Worm (Caenorhabditis elegans) whole organism, L1 larva: ENCODE data around the gene srbc-33.

ENCODE experiments used
- C04F5.9 ChIP-seq: sonication (generic microtip); optimal IDR thresholded peaks from 2 replicates; lab custom pipeline; 2016; ENCODE audit warnings: missing genetic modification characterization, missing compliant biosample characterization
- aly-2 ChIP-seq: fragments of 150-350 bp; optimal IDR thresholded peaks from 2 replicates; lab custom pipeline; 2014; ENCODE audit warnings: missing biosample characterization, missing genetic modification characterization
- blmp-1 ChIP-seq: fragments of 150-350 bp; optimal IDR thresholded peaks from 2 replicates; lab custom pipeline; 2014; ENCODE audit warnings: missing biosample characterization, missing genetic modification characterization
- ceh-88 ChIP-seq: fragments of 200-800 bp; sonication (Bioruptor generic); IDR thresholded peaks from 2 replicates; pipeline ENCODE4 v1.3.6; 2022; ENCODE audit warnings: missing genetic modification characterization, missing compliant biosample characterization
- ceh-90 ChIP-seq: sonication (generic microtip); optimal IDR thresholded peaks from 2 replicates; lab custom pipeline; 2016; ENCODE audit warnings: missing genetic modification characterization, missing compliant biosample characterization
- ces-1 ChIP-seq: fragments of 150-350 bp; optimal IDR thresholded peaks from 2 replicates; lab custom pipeline; 2014; ENCODE audit warnings: missing biosample characterization, missing genetic modification reagents, missing genetic modification characterization
- dpl-1 ChIP-seq, 3 experiments: fragments of 150-350 bp in 2 of 3; sonication (generic microtip) in 1 of 3; optimal IDR thresholded peaks; 2 replicates each; lab custom pipeline; 2014 to 2017; ENCODE audit warnings: missing biosample characterization in 3 of 3, missing genetic modification characterization in 3 of 3, missing genetic modification reagents in 3 of 3
- dsc-1 ChIP-seq: sonication (generic microtip); optimal IDR thresholded peaks from 2 replicates; lab custom pipeline; 2016; ENCODE audit warnings: mild to moderate bottlenecking, missing genetic modification characterization, missing compliant biosample characterization
- efl-1 ChIP-seq, 4 experiments: fragments of 150-350 bp; optimal IDR thresholded peaks in 3 of 4; peaks in 1 of 4; 1 replicate in 1 of 4; 2 replicates in 3 of 4; lab custom pipeline; 2014; ENCODE audit warnings: missing biosample characterization in 2 of 4, missing genetic modification characterization in 2 of 4, missing genetic modification reagents in 2 of 4
- egl-27 ChIP-seq, 2 experiments: fragments of 150-350 bp in 1 of 2; sonication (generic microtip); optimal IDR thresholded peaks; 3 replicates each; lab custom pipeline; 2017 to 2018; ENCODE audit warnings: missing biosample characterization in 2 of 2, missing genetic modification characterization in 2 of 2, missing genetic modification reagents in 2 of 2
- elt-2 ChIP-seq: sonication (generic microtip); optimal IDR thresholded peaks from 2 replicates; lab custom pipeline; 2016; ENCODE audit warnings: missing genetic modification characterization, mild to moderate bottlenecking, inconsistent platforms, missing compliant biosample characterization, missing genetic modification reagents
- elt-3 ChIP-seq, 6 experiments: fragments of 150-350 bp in 1 of 6; sonication (generic microtip); optimal IDR thresholded peaks; 2 replicates each; lab custom pipeline; 2017 to 2018; ENCODE audit warnings: missing biosample characterization in 6 of 6, missing genetic modification characterization in 6 of 6, inconsistent platforms in 1 of 6
- fos-1 ChIP-seq: fragments of 150-350 bp; optimal IDR thresholded peaks from 2 replicates; lab custom pipeline; 2014; ENCODE audit warnings: missing biosample characterization, missing genetic modification characterization
- grh-1 ChIP-seq: fragments of 200-800 bp; sonication (Bioruptor generic); IDR thresholded peaks from 2 replicates; pipeline ENCODE4 v1.3.6; 2022; ENCODE audit warnings: missing genetic modification reagents, missing genetic modification characterization, missing compliant biosample characterization
- hlh-17 ChIP-seq: fragments of 200-800 bp; sonication (Bioruptor generic); optimal IDR thresholded peaks from 2 replicates; lab custom pipeline; 2018; ENCODE audit warnings: missing genetic modification characterization, mild to moderate bottlenecking, missing compliant biosample characterization, moderate library complexity, borderline replicate concordance
- hlh-4 ChIP-seq: sonication (generic microtip); optimal IDR thresholded peaks from 2 replicates; lab custom pipeline; 2016; ENCODE audit warnings: mild to moderate bottlenecking, missing genetic modification characterization, missing compliant biosample characterization
- lin-13 ChIP-seq: fragments of 150-350 bp; optimal IDR thresholded peaks from 2 replicates; lab custom pipeline; 2014; ENCODE audit warnings: missing biosample characterization, missing genetic modification reagents, missing genetic modification characterization
- lin-35 ChIP-seq, 2 experiments: fragments of 150-350 bp; optimal IDR thresholded peaks; 2 replicates each; lab custom pipeline; 2014; ENCODE audit warnings: missing biosample characterization in 2 of 2, missing genetic modification characterization in 2 of 2, missing genetic modification reagents in 2 of 2
- lsy-2 ChIP-seq, 2 experiments: fragments of 150-350 bp; optimal IDR thresholded peaks; 2 replicates each; lab custom pipeline; 2014; ENCODE audit warnings: missing biosample characterization in 2 of 2, missing genetic modification characterization in 2 of 2
- mab-9 ChIP-seq: fragments of 200-800 bp; sonication (Bioruptor generic); IDR thresholded peaks from 2 replicates; pipeline ENCODE4 v1.3.6; 2022; ENCODE audit warnings: missing genetic modification reagents, missing genetic modification characterization, missing compliant biosample characterization
- mep-1 ChIP-seq: fragments of 150-350 bp; optimal IDR thresholded peaks from 2 replicates; lab custom pipeline; 2014; ENCODE audit warnings: missing biosample characterization, missing genetic modification characterization
- nhr-20 ChIP-seq: sonication (generic microtip); optimal IDR thresholded peaks from 2 replicates; lab custom pipeline; 2016; ENCODE audit warnings: mild to moderate bottlenecking, missing genetic modification characterization, missing compliant biosample characterization
- nhr-28 ChIP-seq: fragments of 150-350 bp; optimal IDR thresholded peaks from 2 replicates; lab custom pipeline; 2014; ENCODE audit warnings: missing biosample characterization, missing genetic modification characterization
- nhr-84 ChIP-seq: sonication (generic microtip); optimal IDR thresholded peaks from 2 replicates; lab custom pipeline; 2017; ENCODE audit warnings: missing biosample characterization, missing genetic modification characterization
- nhr-85 ChIP-seq: sonication (generic microtip); peaks from one replicate; lab custom pipeline; 2016; ENCODE audit warnings: missing genetic modification characterization, inconsistent platforms, missing compliant biosample characterization
- nhr-90 ChIP-seq: sonication (generic microtip); optimal IDR thresholded peaks from 2 replicates; lab custom pipeline; 2016; ENCODE audit warnings: mild to moderate bottlenecking, missing genetic modification characterization, missing compliant biosample characterization; ENCODE audit not compliant: poor library complexity
- pqm-1 ChIP-seq: sonication (generic microtip); optimal IDR thresholded peaks from 3 replicates; lab custom pipeline; 2017; ENCODE audit warnings: missing biosample characterization, missing genetic modification characterization
- rnt-1 ChIP-seq: sonication (generic microtip); optimal IDR thresholded peaks from 2 replicates; lab custom pipeline; 2016; ENCODE audit warnings: mild to moderate bottlenecking, missing genetic modification characterization, moderate library complexity, missing compliant biosample characterization
- skn-1 ChIP-seq: fragments of 150-350 bp; optimal IDR thresholded peaks from 2 replicates; lab custom pipeline; 2014; ENCODE audit warnings: missing biosample characterization, missing genetic modification characterization
- sox-4 ChIP-seq: sonication (generic microtip); optimal IDR thresholded peaks from 2 replicates; lab custom pipeline; 2016; ENCODE audit warnings: missing genetic modification characterization, missing compliant biosample characterization
- sup-37 ChIP-seq: fragments of 200-800 bp; sonication (Bioruptor generic); optimal IDR thresholded peaks from 2 replicates; lab custom pipeline; 2018; ENCODE audit warnings: mild to moderate bottlenecking, missing genetic modification characterization, missing compliant biosample characterization
- swsn-7 ChIP-seq: sonication (generic microtip); optimal IDR thresholded peaks from 2 replicates; lab custom pipeline; 2016; ENCODE audit warnings: missing genetic modification characterization, missing compliant biosample characterization
- tbx-2 ChIP-seq: sonication (generic microtip); optimal IDR thresholded peaks from 2 replicates; lab custom pipeline; 2016; ENCODE audit warnings: missing genetic modification characterization, missing compliant biosample characterization
- tlp-1 ChIP-seq: fragments of 150-350 bp; optimal IDR thresholded peaks from 2 replicates; lab custom pipeline; 2014; ENCODE audit warnings: missing biosample characterization, missing genetic modification characterization
- unc-62 ChIP-seq: fragments of 150-350 bp; optimal IDR thresholded peaks from 2 replicates; lab custom pipeline; 2014; ENCODE audit warnings: missing biosample characterization, missing genetic modification reagents, missing genetic modification characterization
- unc-86 ChIP-seq: sonication (generic microtip); optimal IDR thresholded peaks from 2 replicates; lab custom pipeline; 2016; ENCODE audit warnings: missing genetic modification characterization, missing compliant biosample characterization
- unc-98 ChIP-seq: fragments of 200-800 bp; sonication (Bioruptor generic); IDR thresholded peaks from 2 replicates; pipeline ENCODE4 v1.3.6; 2022; ENCODE audit warnings: missing genetic modification characterization, missing compliant biosample characterization
- zag-1 ChIP-seq: fragments of 150-350 bp; optimal IDR thresholded peaks from 2 replicates; lab custom pipeline; 2014; ENCODE audit warnings: missing biosample characterization, missing genetic modification characterization
- zip-4 ChIP-seq: fragments of 200-800 bp; sonication (Bioruptor generic); optimal IDR thresholded peaks from 2 replicates; lab custom pipeline; 2018; ENCODE audit warnings: mild to moderate bottlenecking, missing genetic modification characterization, moderate library complexity, missing compliant biosample characterization
- ztf-11 ChIP-seq, 2 experiments: sonication (generic microtip); optimal IDR thresholded peaks; 2 replicates each; lab custom pipeline; 2016 to 2017; ENCODE audit warnings: missing genetic modification characterization in 2 of 2, missing biosample characterization in 1 of 2, missing compliant biosample characterization in 1 of 2
- ztf-4 ChIP-seq: fragments of 150-350 bp; optimal IDR thresholded peaks from 2 replicates; lab custom pipeline; 2014; ENCODE audit warnings: missing biosample characterization, missing genetic modification characterization

Gene srbc-33

DNA sequence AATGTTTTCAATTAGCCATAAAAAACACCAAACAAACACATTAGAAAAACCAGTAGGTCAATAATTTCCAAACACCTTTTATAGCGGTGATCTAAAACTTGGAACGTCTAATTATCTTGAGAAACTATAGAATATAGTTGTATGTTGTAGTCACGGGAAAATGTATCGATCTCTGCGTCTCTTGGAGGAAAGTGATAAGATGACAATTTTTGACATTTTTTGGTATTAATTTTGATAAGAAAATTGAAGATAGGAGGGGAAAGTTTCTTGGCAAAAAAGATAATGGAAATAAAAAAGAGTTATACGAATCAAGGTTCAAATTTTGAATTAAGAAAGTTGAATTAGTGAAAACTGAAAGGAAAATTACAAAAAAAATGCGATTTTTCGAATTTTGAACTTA lies 21.1 kb upstream of the srbc-33 start:
- TF ChIP-seq nhr-20 (tag; lab: Kevin White, UChicago) (peak; percentile 84), ceh-90 (tag; lab: Kevin White, UChicago) (no peak), tlp-1 (tag; lab: Kevin White, UChicago) (peak; percentile 48), nhr-85 (peak; percentile 74), C04F5.9 (tag; lab: Kevin White, UChicago) (no peak), efl-1 (optimal IDR thresholded peaks at IDR 0.05; lab: Kevin White, UChicago) (no peak), efl-1 (GFP tag; optimal IDR thresholded peaks at IDR 0.05 in 1 of 2; lab: Kevin White, UChicago) (no peak), skn-1 (peak; percentile 40), blmp-1 (peak; percentile 86), dpl-1 (GFP tag; optimal IDR thresholded peaks at IDR 0.05; lab: Kevin White, UChicago) (peak in 1 of 3 experiments; percentile 17), lin-13 (GFP tag; lab: Kevin White, UChicago) (no peak), zip-4 (no peak), unc-86 (tag; lab: Kevin White, UChicago) (no peak), elt-2 (tag; lab: Kevin White, UChicago) (peak; percentile 91), ztf-11 (tag; optimal IDR thresholded peaks at IDR 0.05; lab: Kevin White, UChicago) (no peak), ztf-4 (tag; lab: Kevin White, UChicago) (no peak), mep-1 (tag; lab: Kevin White, UChicago) (peak; percentile 0), unc-98 (GFP tag; lab: Robert Waterston, UW) (no peak), elt-3 (tag; optimal IDR thresholded peaks at IDR 0.05; lab: Kevin White, UChicago) (peak in 4 of 6 experiments; percentile 7 to 79 (median 54)), lin-35 (GFP tag; optimal IDR thresholded peaks at IDR 0.05; lab: Kevin White, UChicago) (peak in 1 of 2 experiments; percentile 28), nhr-90 (tag; lab: Kevin White, UChicago) (peak; percentile 28), swsn-7 (tag; lab: Kevin White, UChicago) (no peak), aly-2 (tag; lab: Kevin White, UChicago) (no peak), pqm-1 (tag; lab: Kevin White, UChicago) (peak; percentile 47)

DNA sequence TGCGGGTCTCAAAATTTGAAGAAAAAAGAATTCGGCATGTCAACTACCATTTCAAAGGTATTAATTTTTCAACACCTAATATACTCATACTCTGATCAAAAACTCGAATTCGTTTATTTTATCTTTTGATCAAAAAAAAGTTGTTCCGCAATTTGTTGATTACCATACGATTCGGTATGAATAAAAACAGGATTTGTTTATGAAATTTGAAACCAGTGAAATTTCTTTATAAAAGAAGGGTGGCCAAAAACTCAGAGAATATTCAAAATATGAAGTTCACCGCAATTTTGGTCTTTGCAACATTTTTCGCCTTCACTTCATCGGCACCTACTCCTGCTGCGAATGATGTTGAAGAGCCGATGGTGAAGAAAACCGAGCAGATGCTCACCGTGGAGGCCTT lies 17.4 kb upstream of the srbc-33 start, which contains the start of the genes C07G3.8 and C07G3.10:
Gene C07G3.8 (minus strand): TSS at position 101 of the 400 bp plus-strand sequence.
Gene C07G3.10 (plus strand): TSS at position 270 of the 400 bp plus-strand sequence.
- TF ChIP-seq egl-27 (tag; optimal IDR thresholded peaks at IDR 0.05; lab: Kevin White, UChicago) (no peak), ces-1 (GFP tag; lab: Kevin White, UChicago) (no peak), ztf-4 (tag; lab: Kevin White, UChicago) (no peak), hlh-17 (GFP tag; lab: Kevin White, UChicago) (no peak), nhr-84 (tag; lab: Kevin White, UChicago) (no peak), hlh-4 (tag; lab: Kevin White, UChicago) (no peak), ceh-88 (GFP tag; lab: Robert Waterston, UW) (no peak), fos-1 (tag; lab: Kevin White, UChicago) (no peak), nhr-28 (no peak), lsy-2 (tag; optimal IDR thresholded peaks at IDR 0.05; lab: Kevin White, UChicago) (no peak), dsc-1 (tag; lab: Kevin White, UChicago) (no peak), swsn-7 (tag; lab: Kevin White, UChicago) (no peak), blmp-1 (no peak), sox-4 (tag; lab: Kevin White, UChicago) (no peak), ztf-11 (tag; optimal IDR thresholded peaks at IDR 0.05; lab: Kevin White, UChicago) (no peak), grh-1 (GFP tag; lab: Robert Waterston, UW) (no peak), pqm-1 (tag; lab: Kevin White, UChicago) (no peak), lin-13 (GFP tag; lab: Kevin White, UChicago) (no peak)

DNA sequence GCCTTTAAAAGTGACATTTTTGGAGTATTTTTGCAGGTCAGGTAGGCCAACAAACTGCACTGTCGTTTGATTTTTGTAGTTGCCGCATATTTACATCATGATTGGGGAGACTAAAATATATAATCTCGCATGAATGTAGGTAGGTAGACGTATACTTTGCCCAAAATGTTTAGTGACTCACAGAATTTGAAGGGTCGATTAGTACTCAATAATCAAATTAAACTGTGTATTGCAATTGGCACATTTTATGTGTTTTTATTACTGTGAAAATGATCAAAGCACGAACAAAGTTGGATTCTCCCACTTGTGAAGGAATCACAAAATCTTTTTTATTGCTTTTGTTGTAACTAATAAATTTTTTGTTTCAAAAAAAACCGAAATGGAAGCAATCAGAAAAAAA lies 12.3 kb upstream of the srbc-33 start, which contains the start of gene C07G3.15:
Gene C07G3.15 (minus strand): TSS at position 101 of the 400 bp plus-strand sequence.
- no peak for TF ChIP-seq sup-37
- TF ChIP-seq elt-3 (tag; optimal IDR thresholded peaks at IDR 0.05; lab: Kevin White, UChicago), result no peak
- no peak for TF ChIP-seq skn-1
- TF ChIP-seq mab-9 (GFP tag; lab: Robert Waterston, UW), result no peak
- TF ChIP-seq rnt-1 (tag; lab: Kevin White, UChicago), result no peak
- no peak for TF ChIP-seq tbx-2
- TF ChIP-seq mep-1 (tag; lab: Kevin White, UChicago), result no peak
- TF ChIP-seq blmp-1, result no peak
- TF ChIP-seq ceh-88 (GFP tag; lab: Robert Waterston, UW), result no peak
- TF ChIP-seq swsn-7 (tag; lab: Kevin White, UChicago), result no peak
- no peak for TF ChIP-seq unc-62 (GFP tag; lab: Kevin White, UChicago)
- no peak for TF ChIP-seq zip-4
- TF ChIP-seq grh-1 (GFP tag; lab: Robert Waterston, UW), result no peak
- no peak for TF ChIP-seq zag-1
